Worm (Caenorhabditis elegans) whole organism, L1 larva: ENCODE measurements around the gene elp-1.

ENCODE experiments used
- C16A3.4 ChIP-seq: fragments of 150-350 bp; optimal IDR thresholded peaks from 2 replicates; lab custom pipeline; 2014; ENCODE audit warnings: missing biosample characterization, missing genetic modification characterization
- Y116A8C.19 ChIP-seq: sonication (generic microtip); optimal IDR thresholded peaks from 2 replicates; lab custom pipeline; 2016; ENCODE audit warnings: missing compliant biosample characterization, missing genetic modification characterization, borderline replicate concordance
- aha-1 ChIP-seq: fragments of 150-350 bp; optimal IDR thresholded peaks from 2 replicates; lab custom pipeline; 2014; ENCODE audit warnings: missing biosample characterization, missing genetic modification characterization
- aly-2 ChIP-seq: fragments of 150-350 bp; optimal IDR thresholded peaks from 2 replicates; lab custom pipeline; 2014; ENCODE audit warnings: missing biosample characterization, missing genetic modification characterization
- ceh-88 ChIP-seq: fragments of 200-800 bp; sonication (Bioruptor generic); IDR thresholded peaks from 2 replicates; pipeline ENCODE4 v1.3.6; 2022; ENCODE audit warnings: missing genetic modification characterization, missing compliant biosample characterization
- ceh-90 ChIP-seq: sonication (generic microtip); optimal IDR thresholded peaks from 2 replicates; lab custom pipeline; 2016; ENCODE audit warnings: missing genetic modification characterization, missing compliant biosample characterization
- ces-1 ChIP-seq: fragments of 150-350 bp; optimal IDR thresholded peaks from 2 replicates; lab custom pipeline; 2014; ENCODE audit warnings: missing biosample characterization, missing genetic modification reagents, missing genetic modification characterization
- dpl-1 ChIP-seq, 3 experiments: fragments of 150-350 bp in 2 of 3; sonication (generic microtip) in 1 of 3; optimal IDR thresholded peaks; 2 replicates each; lab custom pipeline; 2014 to 2017; ENCODE audit warnings: missing biosample characterization in 3 of 3, missing genetic modification characterization in 3 of 3, missing genetic modification reagents in 3 of 3
- dsc-1 ChIP-seq: sonication (generic microtip); optimal IDR thresholded peaks from 2 replicates; lab custom pipeline; 2016; ENCODE audit warnings: mild to moderate bottlenecking, missing genetic modification characterization, missing compliant biosample characterization
- efl-1 ChIP-seq, 4 experiments: fragments of 150-350 bp; optimal IDR thresholded peaks in 3 of 4; peaks in 1 of 4; 1 replicate in 1 of 4; 2 replicates in 3 of 4; lab custom pipeline; 2014; ENCODE audit warnings: missing biosample characterization in 2 of 4, missing genetic modification characterization in 2 of 4, missing genetic modification reagents in 2 of 4
- egl-27 ChIP-seq, 2 experiments: fragments of 150-350 bp in 1 of 2; sonication (generic microtip); optimal IDR thresholded peaks; 3 replicates each; lab custom pipeline; 2017 to 2018; ENCODE audit warnings: missing biosample characterization in 2 of 2, missing genetic modification characterization in 2 of 2, missing genetic modification reagents in 2 of 2
- elt-3 ChIP-seq, 6 experiments: fragments of 150-350 bp in 1 of 6; sonication (generic microtip); optimal IDR thresholded peaks; 2 replicates each; lab custom pipeline; 2017 to 2018; ENCODE audit warnings: missing biosample characterization in 6 of 6, missing genetic modification characterization in 6 of 6, inconsistent platforms in 1 of 6
- fkh-4 ChIP-seq: sonication (generic microtip); optimal IDR thresholded peaks from 2 replicates; lab custom pipeline; 2016; ENCODE audit warnings: missing compliant biosample characterization, missing genetic modification characterization, borderline replicate concordance
- fkh-8 ChIP-seq: sonication (generic microtip); optimal IDR thresholded peaks from 2 replicates; lab custom pipeline; 2016; ENCODE audit warnings: mild to moderate bottlenecking, missing genetic modification characterization, missing compliant biosample characterization
- hlh-17 ChIP-seq: fragments of 200-800 bp; sonication (Bioruptor generic); optimal IDR thresholded peaks from 2 replicates; lab custom pipeline; 2018; ENCODE audit warnings: missing genetic modification characterization, mild to moderate bottlenecking, missing compliant biosample characterization, moderate library complexity, borderline replicate concordance
- hlh-4 ChIP-seq: sonication (generic microtip); optimal IDR thresholded peaks from 2 replicates; lab custom pipeline; 2016; ENCODE audit warnings: mild to moderate bottlenecking, missing genetic modification characterization, missing compliant biosample characterization
- irx-1 ChIP-seq: sonication (generic microtip); optimal IDR thresholded peaks from 2 replicates; lab custom pipeline; 2016; ENCODE audit warnings: missing genetic modification characterization, missing compliant biosample characterization
- isw-1 ChIP-seq: fragments of 200-800 bp; sonication (Bioruptor generic); IDR thresholded peaks from 2 replicates; pipeline ENCODE4 v1.3.6; 2022; ENCODE audit warnings: missing genetic modification characterization, missing compliant biosample characterization
- jun-1 ChIP-seq: fragments of 150-350 bp; optimal IDR thresholded peaks from 2 replicates; lab custom pipeline; 2014; ENCODE audit warnings: missing biosample characterization, missing genetic modification reagents, missing genetic modification characterization
- lin-13 ChIP-seq: fragments of 150-350 bp; optimal IDR thresholded peaks from 2 replicates; lab custom pipeline; 2014; ENCODE audit warnings: missing biosample characterization, missing genetic modification reagents, missing genetic modification characterization
- lin-14 ChIP-seq: fragments of 200-800 bp; sonication (Bioruptor generic); optimal IDR thresholded peaks from 2 replicates; lab custom pipeline; 2018; ENCODE audit warnings: mild to moderate bottlenecking, missing genetic modification characterization, moderate library complexity, missing compliant biosample characterization
- lin-15B ChIP-seq: fragments of 150-350 bp; sonication (generic microtip); optimal IDR thresholded peaks from 3 replicates; lab custom pipeline; 2014; ENCODE audit warnings: missing biosample characterization, missing genetic modification characterization
- lin-35 ChIP-seq, 2 experiments: fragments of 150-350 bp; optimal IDR thresholded peaks; 2 replicates each; lab custom pipeline; 2014; ENCODE audit warnings: missing biosample characterization in 2 of 2, missing genetic modification characterization in 2 of 2, missing genetic modification reagents in 2 of 2
- lin-39 ChIP-seq: fragments of 150-350 bp; optimal IDR thresholded peaks from 2 replicates; lab custom pipeline; 2014; ENCODE audit warnings: missing biosample characterization, missing genetic modification reagents, missing genetic modification characterization
- lir-3 ChIP-seq: sonication (generic microtip); optimal IDR thresholded peaks from 2 replicates; lab custom pipeline; 2016; ENCODE audit warnings: mild to moderate bottlenecking, missing genetic modification characterization, moderate library complexity, missing compliant biosample characterization; ENCODE audit not compliant: poor library complexity
- nhr-11 ChIP-seq: fragments of 150-350 bp; optimal IDR thresholded peaks from 2 replicates; lab custom pipeline; 2014; ENCODE audit warnings: missing biosample characterization, missing genetic modification characterization
- nhr-237 ChIP-seq: fragments of 150-350 bp; optimal IDR thresholded peaks from 2 replicates; lab custom pipeline; 2014; ENCODE audit warnings: missing biosample characterization, missing genetic modification characterization
- nhr-47 ChIP-seq: sonication (generic microtip); optimal IDR thresholded peaks from 2 replicates; lab custom pipeline; 2016; ENCODE audit warnings: mild to moderate bottlenecking, missing genetic modification characterization, moderate library complexity, missing compliant biosample characterization
- nhr-71 ChIP-seq: sonication (generic microtip); optimal IDR thresholded peaks from 2 replicates; lab custom pipeline; 2016; ENCODE audit warnings: mild to moderate bottlenecking, missing genetic modification characterization, moderate library complexity, missing compliant biosample characterization
- nhr-77 ChIP-seq: fragments of 150-350 bp; optimal IDR thresholded peaks from 2 replicates; lab custom pipeline; 2014; ENCODE audit warnings: missing biosample characterization, missing genetic modification characterization
- nhr-84 ChIP-seq: sonication (generic microtip); optimal IDR thresholded peaks from 2 replicates; lab custom pipeline; 2017; ENCODE audit warnings: missing biosample characterization, missing genetic modification characterization
- nhr-85 ChIP-seq: sonication (generic microtip); peaks from one replicate; lab custom pipeline; 2016; ENCODE audit warnings: missing genetic modification characterization, inconsistent platforms, missing compliant biosample characterization
- nhr-90 ChIP-seq: sonication (generic microtip); optimal IDR thresholded peaks from 2 replicates; lab custom pipeline; 2016; ENCODE audit warnings: mild to moderate bottlenecking, missing genetic modification characterization, missing compliant biosample characterization; ENCODE audit not compliant: poor library complexity
- pag-3 ChIP-seq: sonication (generic microtip); optimal IDR thresholded peaks from 2 replicates; lab custom pipeline; 2017; ENCODE audit warnings: missing genetic modification characterization, mild to moderate bottlenecking, missing compliant biosample characterization, antibody characterized with exemption, borderline replicate concordance; ENCODE audit not compliant: insufficient read depth
- pax-3 ChIP-seq: fragments of 200-800 bp; sonication (Bioruptor generic); optimal IDR thresholded peaks from 2 replicates; lab custom pipeline; 2018; ENCODE audit warnings: mild to moderate bottlenecking, missing genetic modification characterization, moderate library complexity, missing compliant biosample characterization
- pqm-1 ChIP-seq: sonication (generic microtip); optimal IDR thresholded peaks from 3 replicates; lab custom pipeline; 2017; ENCODE audit warnings: missing biosample characterization, missing genetic modification characterization
- rnt-1 ChIP-seq: sonication (generic microtip); optimal IDR thresholded peaks from 2 replicates; lab custom pipeline; 2016; ENCODE audit warnings: mild to moderate bottlenecking, missing genetic modification characterization, moderate library complexity, missing compliant biosample characterization
- skn-1 ChIP-seq: fragments of 150-350 bp; optimal IDR thresholded peaks from 2 replicates; lab custom pipeline; 2014; ENCODE audit warnings: missing biosample characterization, missing genetic modification characterization
- sptf-1 ChIP-seq: fragments of 150-350 bp; optimal IDR thresholded peaks from 2 replicates; lab custom pipeline; 2014; ENCODE audit warnings: missing biosample characterization, missing genetic modification characterization
- sup-37 ChIP-seq: fragments of 200-800 bp; sonication (Bioruptor generic); optimal IDR thresholded peaks from 2 replicates; lab custom pipeline; 2018; ENCODE audit warnings: mild to moderate bottlenecking, missing genetic modification characterization, missing compliant biosample characterization
- swsn-7 ChIP-seq: sonication (generic microtip); optimal IDR thresholded peaks from 2 replicates; lab custom pipeline; 2016; ENCODE audit warnings: missing genetic modification characterization, missing compliant biosample characterization
- unc-30 ChIP-seq: sonication (generic microtip); optimal IDR thresholded peaks from 2 replicates; lab custom pipeline; 2017; ENCODE audit warnings: missing biosample characterization, missing genetic modification characterization
- unc-62 ChIP-seq: fragments of 150-350 bp; optimal IDR thresholded peaks from 2 replicates; lab custom pipeline; 2014; ENCODE audit warnings: missing biosample characterization, missing genetic modification reagents, missing genetic modification characterization
- unc-86 ChIP-seq: sonication (generic microtip); optimal IDR thresholded peaks from 2 replicates; lab custom pipeline; 2016; ENCODE audit warnings: missing genetic modification characterization, missing compliant biosample characterization
- unc-98 ChIP-seq: fragments of 200-800 bp; sonication (Bioruptor generic); IDR thresholded peaks from 2 replicates; pipeline ENCODE4 v1.3.6; 2022; ENCODE audit warnings: missing genetic modification characterization, missing compliant biosample characterization
- xbp-1 ChIP-seq: sonication (generic microtip); optimal IDR thresholded peaks from 2 replicates; lab custom pipeline; 2016; ENCODE audit warnings: missing genetic modification characterization, missing compliant biosample characterization
- zag-1 ChIP-seq: fragments of 150-350 bp; optimal IDR thresholded peaks from 2 replicates; lab custom pipeline; 2014; ENCODE audit warnings: missing biosample characterization, missing genetic modification characterization
- ztf-11 ChIP-seq, 2 experiments: sonication (generic microtip); optimal IDR thresholded peaks; 2 replicates each; lab custom pipeline; 2016 to 2017; ENCODE audit warnings: missing genetic modification characterization in 2 of 2, missing biosample characterization in 1 of 2, missing compliant biosample characterization in 1 of 2
- ztf-4 ChIP-seq: fragments of 150-350 bp; optimal IDR thresholded peaks from 2 replicates; lab custom pipeline; 2014; ENCODE audit warnings: missing biosample characterization, missing genetic modification characterization

elp-1 gene

ce11 chrV:20778886-20779285 is 8.9 kb upstream of the elp-1 start (continued):
- TF ChIP-seq elt-3 (tag; optimal IDR thresholded peaks at IDR 0.05; lab: Kevin White, UChicago) (peak in 2 of 6 experiments; percentile 9 to 50), nhr-77 (tag; lab: Kevin White, UChicago) (no peak)

- TF ChIP-seq nhr-85 (tag; lab: Kevin White, UChicago): peak; percentile 99
- TF ChIP-seq isw-1 (GFP tag; lab: Robert Waterston, UW): peak; percentile 93
- TF ChIP-seq hlh-17 (GFP tag; lab: Kevin White, UChicago): no peak
- peak; percentile 98 for TF ChIP-seq pax-3 (tag; lab: Kevin White, UChicago)
- TF ChIP-seq sup-37: peak; percentile 95
- no peak for TF ChIP-seq sptf-1 (tag; lab: Kevin White, UChicago)
- TF ChIP-seq nhr-71 (tag; lab: Kevin White, UChicago): peak; percentile 100
- peak; percentile 97 for TF ChIP-seq nhr-77 (tag; lab: Kevin White, UChicago)
- peak; percentile 99 for TF ChIP-seq nhr-47 (tag; lab: Kevin White, UChicago)
- peak in 1 of 2 experiments; percentile 95 for TF ChIP-seq ztf-11 (tag; optimal IDR thresholded peaks at IDR 0.05; lab: Kevin White, UChicago)
- TF ChIP-seq hlh-4 (tag; lab: Kevin White, UChicago): no peak
- no peak for TF ChIP-seq unc-62
- peak; percentile 100 for TF ChIP-seq lin-14 (GFP tag; lab: Kevin White, UChicago)
- TF ChIP-seq unc-98 (GFP tag; lab: Robert Waterston, UW): peak; percentile 64; the same call in 1 of the 2 replicates
- peak; percentile 78 for TF ChIP-seq zag-1 (tag; lab: Kevin White, UChicago)
- TF ChIP-seq aha-1: peak; percentile 77
- TF ChIP-seq pag-3 (tag; lab: Kevin White, UChicago): no peak
- TF ChIP-seq irx-1 (tag; lab: Kevin White, UChicago): peak; percentile 94
- peak; percentile 97 for TF ChIP-seq nhr-90 (tag; lab: Kevin White, UChicago)
- TF ChIP-seq fkh-4: peak; percentile 83
- TF ChIP-seq lin-35 (GFP tag; optimal IDR thresholded peaks at IDR 0.05; lab: Kevin White, UChicago): peak; percentile 87 to 92
- peak; percentile 94 for TF ChIP-seq skn-1 (tag; lab: Kevin White, UChicago)
- peak; percentile 90 for TF ChIP-seq pqm-1
- TF ChIP-seq jun-1: peak; percentile 96
- peak; percentile 93 for TF ChIP-seq nhr-11 (tag; lab: Kevin White, UChicago)
- peak; percentile 67 for TF ChIP-seq aly-2
- peak; percentile 58 for TF ChIP-seq unc-30 (tag; lab: Kevin White, UChicago)
- peak in 4 of 6 experiments; percentile 48 to 92 (median 86) for TF ChIP-seq elt-3 (tag; optimal IDR thresholded peaks at IDR 0.05; lab: Kevin White, UChicago)
- TF ChIP-seq dsc-1 (tag; lab: Kevin White, UChicago): peak; percentile 99
- TF ChIP-seq dpl-1 (GFP tag; optimal IDR thresholded peaks at IDR 0.05; lab: Kevin White, UChicago): peak; percentile 70 to 75 (median 71)
- TF ChIP-seq Y116A8C.19 (tag; lab: Kevin White, UChicago): peak; percentile 41
- peak; percentile 99 for TF ChIP-seq xbp-1 (tag; lab: Kevin White, UChicago)
- TF ChIP-seq unc-86: peak; percentile 99
- peak; percentile 41 to 98 for TF ChIP-seq egl-27 (tag; optimal IDR thresholded peaks at IDR 0.05; lab: Kevin White, UChicago)
- TF ChIP-seq nhr-84 (tag; lab: Kevin White, UChicago): no peak
- TF ChIP-seq ceh-90 (tag; lab: Kevin White, UChicago): no peak
- peak; percentile 91 for TF ChIP-seq lin-39
- TF ChIP-seq efl-1 (optimal IDR thresholded peaks at IDR 0.05; lab: Kevin White, UChicago): peak; percentile 88 to 96
- TF ChIP-seq efl-1 (GFP tag; optimal IDR thresholded peaks at IDR 0.05 in 1 of 2; lab: Kevin White, UChicago): peak; percentile 61 to 96
- peak; percentile 94 for TF ChIP-seq rnt-1 (tag; lab: Kevin White, UChicago)
- peak; percentile 40 for TF ChIP-seq lin-15B
- peak; percentile 100 for TF ChIP-seq swsn-7 (tag; lab: Kevin White, UChicago)
- peak; percentile 95 for TF ChIP-seq lin-13 (GFP tag; lab: Kevin White, UChicago)
- peak; percentile 97 for TF ChIP-seq C16A3.4
- peak; percentile 97 for TF ChIP-seq ztf-4 (tag; lab: Kevin White, UChicago)
- peak; percentile 66 for TF ChIP-seq ces-1
- TF ChIP-seq nhr-237: peak; percentile 94
- TF ChIP-seq ceh-88 (GFP tag; lab: Robert Waterston, UW): peak; percentile 95
- peak; percentile 100 for TF ChIP-seq fkh-8
- TF ChIP-seq lir-3: peak; percentile 90
Measured at ce11 chrV:20778257-20778697, 8.3 kb upstream of the elp-1 start.
